Worm (Caenorhabditis elegans) whole organism, L4 larva: Measurements from ENCODE around the gene JC8.16.

Experiments
- D1046.2 ChIP-seq: fragments of 200-800 bp; sonication (Bioruptor generic); IDR thresholded peaks from 2 replicates; pipeline ENCODE4 v1.3.6; 2022; ENCODE audit warnings: missing genetic modification characterization, missing compliant biosample characterization
- F26F4.8 ChIP-seq: fragments of 200-800 bp; sonication (Bioruptor generic); conservative IDR thresholded peaks from 2 replicates; pipeline ENCODE4 v1.3.6; 2022; ENCODE audit warnings: missing genetic modification characterization, missing compliant biosample characterization
- F37D6.2 ChIP-seq: sonication (generic microtip); optimal IDR thresholded peaks from 2 replicates; lab custom pipeline; 2016; ENCODE audit warnings: mild to moderate bottlenecking, missing genetic modification characterization, missing compliant biosample characterization
- R02D3.7 ChIP-seq: fragments of 150-350 bp; sonication (generic microtip); optimal IDR thresholded peaks from 3 replicates; lab custom pipeline; 2014; ENCODE audit warnings: missing biosample characterization, missing genetic modification characterization
- T20F7.1 ChIP-seq: fragments of 200-800 bp; sonication (Bioruptor generic); optimal IDR thresholded peaks from 2 replicates; lab custom pipeline; 2018; ENCODE audit warnings: mild to moderate bottlenecking, missing genetic modification characterization, missing compliant biosample characterization
- T26A8.4 ChIP-seq: fragments of 200-800 bp; sonication (Bioruptor generic); IDR thresholded peaks from 2 replicates; pipeline ENCODE4 v1.3.6; 2022; ENCODE audit warnings: missing genetic modification characterization, missing compliant biosample characterization
- Y48G9A.11 ChIP-seq: fragments of 200-800 bp; sonication (Bioruptor generic); IDR thresholded peaks from 2 replicates; pipeline ENCODE4 v1.3.6; 2022; ENCODE audit warnings: missing genetic modification reagents, missing genetic modification characterization, missing compliant biosample characterization
- Y75B8A.6 ChIP-seq: fragments of 200-800 bp; sonication (Bioruptor generic); IDR thresholded peaks from 2 replicates; pipeline ENCODE4 v1.3.6; 2022; ENCODE audit warnings: missing genetic modification reagents, missing genetic modification characterization, missing compliant biosample characterization
- aly-2 ChIP-seq: sonication (generic microtip); optimal IDR thresholded peaks from 2 replicates; lab custom pipeline; 2018; ENCODE audit warnings: missing biosample characterization, missing genetic modification characterization
- attf-4 ChIP-seq: sonication (generic microtip); optimal IDR thresholded peaks from 3 replicates; lab custom pipeline; 2017; ENCODE audit warnings: missing biosample characterization, missing genetic modification characterization
- ceh-20 ChIP-seq: fragments of 200-800 bp; sonication (Bioruptor generic); IDR thresholded peaks from 2 replicates; pipeline ENCODE4 v1.3.6; 2022; ENCODE audit warnings: missing genetic modification reagents, missing genetic modification characterization, missing compliant biosample characterization
- ceh-32 ChIP-seq: sonication (generic microtip); optimal IDR thresholded peaks from 2 replicates; lab custom pipeline; 2016; ENCODE audit warnings: mild to moderate bottlenecking, missing genetic modification characterization, missing compliant biosample characterization; ENCODE audit not compliant: poor library complexity
- ces-1 ChIP-seq: fragments of 150-350 bp; sonication (generic microtip); optimal IDR thresholded peaks from 4 replicates; lab custom pipeline; 2014; ENCODE audit warnings: missing biosample characterization, missing genetic modification reagents, missing genetic modification characterization
- ctbp-1 ChIP-seq: fragments of 200-800 bp; sonication (Bioruptor generic); IDR thresholded peaks from 2 replicates; pipeline ENCODE4 v1.3.6; 2022; ENCODE audit warnings: missing genetic modification reagents, missing genetic modification characterization, missing compliant biosample characterization
- dmd-6 ChIP-seq: fragments of 200-800 bp; sonication (Bioruptor generic); IDR thresholded peaks from 2 replicates; pipeline ENCODE4 v1.3.6; 2022; ENCODE audit warnings: missing genetic modification reagents, missing genetic modification characterization, missing compliant biosample characterization
- dpl-1 ChIP-seq: fragments of 150-350 bp; optimal IDR thresholded peaks from 2 replicates; lab custom pipeline; 2014; ENCODE audit warnings: missing biosample characterization, missing genetic modification reagents, missing genetic modification characterization
- dve-1 ChIP-seq: sonication (generic microtip); optimal IDR thresholded peaks from 2 replicates; lab custom pipeline; 2017; ENCODE audit warnings: antibody characterized with exemption, mild to moderate bottlenecking, missing genetic modification characterization, missing compliant biosample characterization; ENCODE audit not compliant: insufficient read depth
- egl-27 ChIP-seq: sonication (generic microtip); optimal IDR thresholded peaks from 3 replicates; lab custom pipeline; 2017; ENCODE audit warnings: missing biosample characterization, missing genetic modification reagents, missing genetic modification characterization
- egl-43 ChIP-seq: fragments of 200-800 bp; sonication (Bioruptor generic); IDR thresholded peaks from 2 replicates; pipeline ENCODE4 v1.3.6; 2022; ENCODE audit warnings: missing genetic modification reagents, missing genetic modification characterization, missing compliant biosample characterization
- hif-1 ChIP-seq, 2 experiments: sonication (generic microtip); optimal IDR thresholded peaks; 2 replicates each; lab custom pipeline; 2016 to 2017; ENCODE audit warnings: missing compliant biosample characterization in 2 of 2, missing genetic modification characterization in 2 of 2, missing genetic modification reagents in 2 of 2, missing genotype in 2 of 2, mild to moderate bottlenecking in 1 of 2
- hlh-30 ChIP-seq: sonication (generic microtip); optimal IDR thresholded peaks from 2 replicates; lab custom pipeline; 2017; ENCODE audit warnings: antibody characterized with exemption, mild to moderate bottlenecking, missing genetic modification characterization, missing compliant biosample characterization; ENCODE audit not compliant: insufficient read depth
- lim-7 ChIP-seq: fragments of 200-800 bp; sonication (Bioruptor generic); IDR thresholded peaks from 2 replicates; pipeline ENCODE4 v1.3.6; 2022; ENCODE audit warnings: missing genetic modification characterization, missing compliant biosample characterization
- lin-1 ChIP-seq: fragments of 200-800 bp; sonication (Bioruptor generic); IDR thresholded peaks from 2 replicates; pipeline ENCODE4 v1.3.6; 2022; ENCODE audit warnings: missing genetic modification reagents, missing genetic modification characterization, missing compliant biosample characterization
- lin-38 ChIP-seq: fragments of 200-800 bp; sonication (Bioruptor generic); IDR thresholded peaks from 2 replicates; pipeline ENCODE4 v1.3.6; 2022; ENCODE audit warnings: missing genetic modification reagents, missing genetic modification characterization, missing compliant biosample characterization
- lsy-2 ChIP-seq, 2 experiments: fragments of 150-350 bp in 1 of 2; sonication (generic microtip) in 1 of 2; optimal IDR thresholded peaks; 2 replicates each; lab custom pipeline; 2014 to 2017; ENCODE audit warnings: missing biosample characterization in 2 of 2, missing genetic modification characterization in 2 of 2
- madf-5 ChIP-seq, 2 experiments: fragments of 200-800 bp; sonication (Bioruptor generic); IDR thresholded peaks; 2 replicates each; pipeline ENCODE4 v1.3.6; 2022; ENCODE audit warnings: missing compliant biosample characterization in 2 of 2, missing genetic modification characterization in 2 of 2
- mdl-1 ChIP-seq, 2 experiments: fragments of 150-350 bp in 1 of 2; sonication (generic microtip) in 1 of 2; optimal IDR thresholded peaks; 2 replicates each; lab custom pipeline; 2014 to 2017; ENCODE audit warnings: missing biosample characterization in 2 of 2, missing genetic modification characterization in 2 of 2
- mep-1 ChIP-seq: fragments of 150-350 bp; sonication (generic microtip); optimal IDR thresholded peaks from 3 replicates; lab custom pipeline; 2014; ENCODE audit warnings: missing biosample characterization, missing genetic modification characterization
- mes-2 ChIP-seq: sonication (generic microtip); optimal IDR thresholded peaks from 2 replicates; lab custom pipeline; 2016; ENCODE audit warnings: missing genotype, mild to moderate bottlenecking, missing genetic modification characterization, missing compliant biosample characterization; ENCODE audit not compliant: poor library complexity, severe bottlenecking
- mxl-3 ChIP-seq: fragments of 200-800 bp; sonication (Bioruptor generic); optimal IDR thresholded peaks from 2 replicates; lab custom pipeline; 2018; ENCODE audit warnings: mild to moderate bottlenecking, missing genetic modification characterization, missing compliant biosample characterization
- nhr-25 ChIP-seq: sonication (generic microtip); optimal IDR thresholded peaks from 2 replicates; lab custom pipeline; 2017; ENCODE audit warnings: missing genetic modification characterization, mild to moderate bottlenecking, missing compliant biosample characterization, antibody characterized with exemption, moderate library complexity, borderline replicate concordance; ENCODE audit not compliant: insufficient read depth
- nhr-28 ChIP-seq: fragments of 150-350 bp; optimal IDR thresholded peaks from 2 replicates; lab custom pipeline; 2014; ENCODE audit warnings: missing biosample characterization, missing genetic modification characterization
- nhr-41 ChIP-seq: fragments of 200-800 bp; sonication (Bioruptor generic); IDR thresholded peaks from 2 replicates; pipeline ENCODE4 v1.3.6; 2022; ENCODE audit warnings: missing genetic modification reagents, missing genetic modification characterization, missing compliant biosample characterization
- nhr-6 ChIP-seq: fragments of 150-350 bp; optimal IDR thresholded peaks from 2 replicates; lab custom pipeline; 2014; ENCODE audit warnings: missing biosample characterization, missing genetic modification characterization
- pha-4 ChIP-seq, 2 experiments: fragments of 150-350 bp in 1 of 2; fragments of 200-800 bp in 1 of 2; sonication (Bioruptor generic) in 1 of 2; IDR thresholded peaks in 1 of 2; optimal IDR thresholded peaks in 1 of 2; 2 replicates each; pipeline versions ENCODE4 v1.3.6 to Lab custom; 2014 to 2022; ENCODE audit warnings: missing genetic modification characterization in 2 of 2, missing genetic modification reagents in 2 of 2, missing biosample characterization in 1 of 2, missing compliant biosample characterization in 1 of 2
- php-3 ChIP-seq: fragments of 200-800 bp; sonication (Bioruptor generic); IDR thresholded peaks from 2 replicates; pipeline ENCODE4 v1.3.6; 2022; ENCODE audit warnings: missing genetic modification reagents, missing genetic modification characterization, missing compliant biosample characterization
- rbr-2 ChIP-seq: sonication (generic microtip); optimal IDR thresholded peaks from 2 replicates; lab custom pipeline; 2016; ENCODE audit warnings: missing genotype, missing genetic modification characterization, missing compliant biosample characterization
- saeg-2 ChIP-seq: fragments of 200-800 bp; sonication (Bioruptor generic); IDR thresholded peaks from 2 replicates; pipeline ENCODE4 v1.3.6; 2022; ENCODE audit warnings: missing genetic modification reagents, missing genetic modification characterization, missing compliant biosample characterization
- sdz-12 ChIP-seq: fragments of 200-800 bp; sonication (Bioruptor generic); optimal IDR thresholded peaks from 2 replicates; lab custom pipeline; 2018; ENCODE audit warnings: mild to moderate bottlenecking, missing genetic modification characterization, missing compliant biosample characterization
- skn-1 ChIP-seq: fragments of 150-350 bp; optimal IDR thresholded peaks from 2 replicates; lab custom pipeline; 2014; ENCODE audit warnings: missing biosample characterization, missing genetic modification characterization
- snpc-1.2 ChIP-seq: fragments of 200-800 bp; sonication (Bioruptor generic); IDR thresholded peaks from 2 replicates; pipeline ENCODE4 v1.3.6; 2022; ENCODE audit warnings: missing genetic modification reagents, missing genetic modification characterization, missing compliant biosample characterization
- snpc-4 ChIP-seq: fragments of 150-350 bp; optimal IDR thresholded peaks from 2 replicates; lab custom pipeline; 2014; ENCODE audit warnings: missing biosample characterization, missing genetic modification characterization
- spr-1 ChIP-seq: sonication (generic microtip); optimal IDR thresholded peaks from 2 replicates; lab custom pipeline; 2016; ENCODE audit warnings: mild to moderate bottlenecking, missing genetic modification characterization, missing compliant biosample characterization
- tra-1 ChIP-seq: fragments of 200-800 bp; sonication (Bioruptor generic); IDR thresholded peaks from 2 replicates; pipeline ENCODE4 v1.3.6; 2022; ENCODE audit warnings: missing genetic modification reagents, missing genetic modification characterization, missing compliant biosample characterization
- zfp-3 ChIP-seq: fragments of 200-800 bp; sonication (Bioruptor generic); conservative IDR thresholded peaks from 2 replicates; pipeline ENCODE4 v1.3.6; 2022; ENCODE audit warnings: missing genetic modification reagents, missing genetic modification characterization, missing compliant biosample characterization
- zip-11 ChIP-seq: fragments of 200-800 bp; sonication (Bioruptor generic); IDR thresholded peaks from 2 replicates; pipeline ENCODE4 v1.3.6; 2022; ENCODE audit warnings: missing genetic modification characterization, missing compliant biosample characterization
- ztf-11 ChIP-seq: fragments of 150-350 bp; optimal IDR thresholded peaks from 2 replicates; lab custom pipeline; 2014; ENCODE audit warnings: missing biosample characterization, missing genetic modification characterization

JC8.16 gene

ce11 chrIV:13231393-13231792 is 27.6 kb upstream of the JC8.16 start:
- TF ChIP-seq T26A8.4 (no peak), ceh-32 (tag; lab: Kevin White, UChicago) (no peak), lim-7 (GFP tag; lab: Robert Waterston, UW) (no peak), Y48G9A.11 (GFP tag; lab: Robert Waterston, UW) (no peak), lin-38 (peak; percentile 46; the same call in 1 of the 2 replicates), F37D6.2 (tag; lab: Kevin White, UChicago) (no peak), skn-1 (tag; lab: Kevin White, UChicago) (no peak), D1046.2 (no peak), madf-5 (GFP tag; IDR thresholded peaks at IDR 0.05; lab: Robert Waterston, UW) (no peak), mes-2 (tag; lab: Kevin White, UChicago) (no peak), ceh-20 (GFP tag; lab: Robert Waterston, UW) (no peak), mxl-3 (GFP tag; lab: Kevin White, UChicago) (no peak), zfp-3 (GFP tag; lab: Robert Waterston, UW) (no peak), sdz-12 (GFP tag; lab: Kevin White, UChicago) (no peak), aly-2 (no peak), egl-27 (tag; lab: Kevin White, UChicago) (no peak), hlh-30 (tag; lab: Kevin White, UChicago) (peak; percentile 39), ztf-11 (tag; lab: Kevin White, UChicago) (no peak), tra-1 (GFP tag; lab: Robert Waterston, UW) (no peak), nhr-28 (tag; lab: Kevin White, UChicago) (peak; percentile 9), attf-4 (tag; lab: Kevin White, UChicago) (no peak), R02D3.7 (no peak), nhr-6 (peak; percentile 72), egl-43 (GFP tag; lab: Robert Waterston, UW) (no peak), php-3 (GFP tag; lab: Robert Waterston, UW) (no peak), snpc-1.2 (no peak), saeg-2 (GFP tag; lab: Robert Waterston, UW) (no peak), snpc-4 (tag; lab: Kevin White, UChicago) (no peak), zip-11 (GFP tag; lab: Robert Waterston, UW) (no peak), Y75B8A.6 (GFP tag; lab: Robert Waterston, UW) (no peak), mep-1 (tag; lab: Kevin White, UChicago) (peak; percentile 49), nhr-25 (no peak), lsy-2 (tag; optimal IDR thresholded peaks at IDR 0.05; lab: Kevin White, UChicago) (peak; percentile 82 to 98), mdl-1 (tag; optimal IDR thresholded peaks at IDR 0.05; lab: Kevin White, UChicago) (no peak), spr-1 (tag; lab: Kevin White, UChicago) (no peak), pha-4 (GFP tag; IDR thresholded peaks at IDR 0.05; lab: Robert Waterston, UW) (no peak), pha-4 (tag; optimal IDR thresholded peaks at IDR 0.05; lab: Kevin White, UChicago) (peak; percentile 47), F26F4.8 (GFP tag; lab: Robert Waterston, UW) (no peak), T20F7.1 (GFP tag; lab: Kevin White, UChicago) (peak; percentile 42), lin-1 (GFP tag; lab: Robert Waterston, UW) (no peak), nhr-41 (GFP tag; lab: Robert Waterston, UW) (no peak), ces-1 (GFP tag; lab: Kevin White, UChicago) (peak; percentile 33), dve-1 (tag; lab: Kevin White, UChicago) (peak; percentile 4), dpl-1 (peak; percentile 50), hif-1 (tag; optimal IDR thresholded peaks at IDR 0.05; lab: Kevin White, UChicago) (peak in 1 of 2 experiments; percentile 15), ctbp-1 (no peak), rbr-2 (tag; lab: Kevin White, UChicago) (no peak), dmd-6 (GFP tag; lab: Robert Waterston, UW) (no peak)
